Worm (Caenorhabditis elegans) whole organism, young adult: ENCODE data around the gene C06A8.8.

Experiments used
- B0261.1 ChIP-seq: sonication (generic microtip); optimal IDR thresholded peaks from 2 replicates; lab custom pipeline; 2016; ENCODE audit warnings: mild to moderate bottlenecking, missing genetic modification characterization, moderate library complexity, missing compliant biosample characterization
- F49E8.2 ChIP-seq: sonication (generic microtip); optimal IDR thresholded peaks from 3 replicates; lab custom pipeline; 2017; ENCODE audit warnings: missing genetic modification characterization, mild to moderate bottlenecking, missing compliant biosample characterization, antibody characterized with exemption, moderate library complexity; ENCODE audit not compliant: insufficient read depth
- T07F8.4 ChIP-seq: sonication (generic microtip); optimal IDR thresholded peaks from 2 replicates; lab custom pipeline; 2016; ENCODE audit warnings: mild to moderate bottlenecking, missing genetic modification characterization, moderate library complexity, missing compliant biosample characterization
- efl-1 ChIP-seq: fragments of 150-350 bp; optimal IDR thresholded peaks from 2 replicates; lab custom pipeline; 2014; ENCODE audit warnings: missing biosample characterization, missing genetic modification reagents, missing genetic modification characterization
- egl-44 ChIP-seq: fragments of 200-800 bp; sonication (Bioruptor generic); IDR thresholded peaks from 2 replicates; pipeline ENCODE4 v1.3.6; 2022; ENCODE audit warnings: missing genetic modification reagents, missing genetic modification characterization, missing compliant biosample characterization
- hmg-20 ChIP-seq: fragments of 200-800 bp; sonication (Bioruptor generic); IDR thresholded peaks from 2 replicates; pipeline ENCODE4 v1.3.6; 2022; ENCODE audit warnings: missing genetic modification reagents, missing genetic modification characterization, missing compliant biosample characterization
- lsl-1 ChIP-seq: fragments of 200-800 bp; sonication (Bioruptor generic); optimal IDR thresholded peaks from 2 replicates; lab custom pipeline; 2018; ENCODE audit warnings: mild to moderate bottlenecking, missing genetic modification characterization, moderate library complexity, missing compliant biosample characterization
- sea-2 ChIP-seq: fragments of 200-800 bp; sonication (Bioruptor generic); IDR thresholded peaks from 2 replicates; pipeline ENCODE4 v1.3.6; 2022; ENCODE audit warnings: missing genetic modification characterization, missing compliant biosample characterization
- sptf-2 ChIP-seq: fragments of 200-800 bp; sonication (Bioruptor generic); optimal IDR thresholded peaks from 2 replicates; lab custom pipeline; 2018; ENCODE audit warnings: mild to moderate bottlenecking, missing genetic modification characterization, missing compliant biosample characterization
- tbp1 ChIP-seq: fragments of 200-800 bp; sonication (Bioruptor generic); optimal IDR thresholded peaks from 2 replicates; lab custom pipeline; 2018; ENCODE audit warnings: mild to moderate bottlenecking, missing genetic modification characterization, missing compliant biosample characterization

- TF ChIP-seq F49E8.2 (tag; lab: Kevin White, UChicago): no peak
- no peak for TF ChIP-seq lsl-1 (GFP tag; lab: Kevin White, UChicago)
- no peak for TF ChIP-seq sptf-2 (GFP tag; lab: Kevin White, UChicago)
- no peak for TF ChIP-seq T07F8.4 (tag; lab: Kevin White, UChicago)
- no peak for TF ChIP-seq efl-1
- TF ChIP-seq B0261.1 (tag; lab: Kevin White, UChicago): no peak
- TF ChIP-seq egl-44 (GFP tag; lab: Robert Waterston, UW): no peak
- no peak for TF ChIP-seq sea-2 (GFP tag; lab: Robert Waterston, UW)
- TF ChIP-seq hmg-20 (GFP tag; lab: Robert Waterston, UW): no peak
- no peak for TF ChIP-seq tbp1
These were observed 45.8 kb upstream of the C06A8.8 start for ce11 chrII:7817580-7817979.
